Worm (Caenorhabditis elegans) whole organism, L1 larva: Measurements from ENCODE around the gene srg-64.

Experiments used
- aha-1 ChIP-seq: fragments of 150-350 bp; optimal IDR thresholded peaks from 2 replicates; lab custom pipeline; 2014; ENCODE audit warnings: missing biosample characterization, missing genetic modification characterization
- ama-1 ChIP-seq: fragments of 150-350 bp; optimal IDR thresholded peaks from 2 replicates; lab custom pipeline; 2014
- blmp-1 ChIP-seq: fragments of 150-350 bp; optimal IDR thresholded peaks from 2 replicates; lab custom pipeline; 2014; ENCODE audit warnings: missing biosample characterization, missing genetic modification characterization
- ceh-63 ChIP-seq: fragments of 200-800 bp; sonication (Bioruptor generic); optimal IDR thresholded peaks from 2 replicates; lab custom pipeline; 2018; ENCODE audit warnings: mild to moderate bottlenecking, missing genetic modification characterization, missing compliant biosample characterization
- ceh-8 ChIP-seq: fragments of 200-800 bp; sonication (Bioruptor generic); optimal IDR thresholded peaks from 2 replicates; lab custom pipeline; 2018; ENCODE audit warnings: mild to moderate bottlenecking, missing genetic modification characterization, moderate library complexity, missing compliant biosample characterization
- ceh-82 ChIP-seq, 3 experiments: fragments of 150-350 bp in 1 of 3; sonication (generic microtip) in 2 of 3; optimal IDR thresholded peaks; 2 replicates each; lab custom pipeline; 2014 to 2017; ENCODE audit warnings: missing biosample characterization in 3 of 3, missing genetic modification characterization in 3 of 3
- ces-1 ChIP-seq: fragments of 150-350 bp; optimal IDR thresholded peaks from 2 replicates; lab custom pipeline; 2014; ENCODE audit warnings: missing biosample characterization, missing genetic modification reagents, missing genetic modification characterization
- elt-2 ChIP-seq: sonication (generic microtip); optimal IDR thresholded peaks from 2 replicates; lab custom pipeline; 2016; ENCODE audit warnings: missing genetic modification characterization, mild to moderate bottlenecking, inconsistent platforms, missing compliant biosample characterization, missing genetic modification reagents
- elt-3 ChIP-seq, 6 experiments: fragments of 150-350 bp in 1 of 6; sonication (generic microtip); optimal IDR thresholded peaks; 2 replicates each; lab custom pipeline; 2017 to 2018; ENCODE audit warnings: missing biosample characterization in 6 of 6, missing genetic modification characterization in 6 of 6, inconsistent platforms in 1 of 6
- fkh-4 ChIP-seq: sonication (generic microtip); optimal IDR thresholded peaks from 2 replicates; lab custom pipeline; 2016; ENCODE audit warnings: missing compliant biosample characterization, missing genetic modification characterization, borderline replicate concordance
- lin-13 ChIP-seq: fragments of 150-350 bp; optimal IDR thresholded peaks from 2 replicates; lab custom pipeline; 2014; ENCODE audit warnings: missing biosample characterization, missing genetic modification reagents, missing genetic modification characterization
- lin-14 ChIP-seq: fragments of 200-800 bp; sonication (Bioruptor generic); optimal IDR thresholded peaks from 2 replicates; lab custom pipeline; 2018; ENCODE audit warnings: mild to moderate bottlenecking, missing genetic modification characterization, moderate library complexity, missing compliant biosample characterization
- lsy-2 ChIP-seq, 2 experiments: fragments of 150-350 bp; optimal IDR thresholded peaks; 2 replicates each; lab custom pipeline; 2014; ENCODE audit warnings: missing biosample characterization in 2 of 2, missing genetic modification characterization in 2 of 2
- mef-2 ChIP-seq: fragments of 150-350 bp; optimal IDR thresholded peaks from 2 replicates; lab custom pipeline; 2014; ENCODE audit warnings: missing biosample characterization, missing genetic modification characterization
- nhr-28 ChIP-seq: fragments of 150-350 bp; optimal IDR thresholded peaks from 2 replicates; lab custom pipeline; 2014; ENCODE audit warnings: missing biosample characterization, missing genetic modification characterization
- nhr-71 ChIP-seq: sonication (generic microtip); optimal IDR thresholded peaks from 2 replicates; lab custom pipeline; 2016; ENCODE audit warnings: mild to moderate bottlenecking, missing genetic modification characterization, moderate library complexity, missing compliant biosample characterization
- nhr-84 ChIP-seq: sonication (generic microtip); optimal IDR thresholded peaks from 2 replicates; lab custom pipeline; 2017; ENCODE audit warnings: missing biosample characterization, missing genetic modification characterization
- nhr-90 ChIP-seq: sonication (generic microtip); optimal IDR thresholded peaks from 2 replicates; lab custom pipeline; 2016; ENCODE audit warnings: mild to moderate bottlenecking, missing genetic modification characterization, missing compliant biosample characterization; ENCODE audit not compliant: poor library complexity
- pax-3 ChIP-seq: fragments of 200-800 bp; sonication (Bioruptor generic); optimal IDR thresholded peaks from 2 replicates; lab custom pipeline; 2018; ENCODE audit warnings: mild to moderate bottlenecking, missing genetic modification characterization, moderate library complexity, missing compliant biosample characterization
- pqm-1 ChIP-seq: sonication (generic microtip); optimal IDR thresholded peaks from 3 replicates; lab custom pipeline; 2017; ENCODE audit warnings: missing biosample characterization, missing genetic modification characterization
- rnt-1 ChIP-seq: sonication (generic microtip); optimal IDR thresholded peaks from 2 replicates; lab custom pipeline; 2016; ENCODE audit warnings: mild to moderate bottlenecking, missing genetic modification characterization, moderate library complexity, missing compliant biosample characterization
- snpc-4 ChIP-seq: fragments of 150-350 bp; optimal IDR thresholded peaks from 2 replicates; lab custom pipeline; 2014; ENCODE audit warnings: missing biosample characterization, missing genetic modification characterization
- snu-23 ChIP-seq: sonication (generic microtip); optimal IDR thresholded peaks from 2 replicates; lab custom pipeline; 2016; ENCODE audit warnings: missing genetic modification characterization, missing compliant biosample characterization
- sptf-1 ChIP-seq: fragments of 150-350 bp; optimal IDR thresholded peaks from 2 replicates; lab custom pipeline; 2014; ENCODE audit warnings: missing biosample characterization, missing genetic modification characterization
- swsn-7 ChIP-seq: sonication (generic microtip); optimal IDR thresholded peaks from 2 replicates; lab custom pipeline; 2016; ENCODE audit warnings: missing genetic modification characterization, missing compliant biosample characterization
- tbx-2 ChIP-seq: sonication (generic microtip); optimal IDR thresholded peaks from 2 replicates; lab custom pipeline; 2016; ENCODE audit warnings: missing genetic modification characterization, missing compliant biosample characterization
- unc-130 ChIP-seq: fragments of 150-350 bp; optimal IDR thresholded peaks from 2 replicates; lab custom pipeline; 2017; ENCODE audit warnings: missing biosample characterization, missing genetic modification characterization, inconsistent platforms
- unc-30 ChIP-seq: sonication (generic microtip); optimal IDR thresholded peaks from 2 replicates; lab custom pipeline; 2017; ENCODE audit warnings: missing biosample characterization, missing genetic modification characterization
- unc-98 ChIP-seq: fragments of 200-800 bp; sonication (Bioruptor generic); IDR thresholded peaks from 2 replicates; pipeline ENCODE4 v1.3.6; 2022; ENCODE audit warnings: missing genetic modification characterization, missing compliant biosample characterization
- vab-15 ChIP-seq: sonication (generic microtip); optimal IDR thresholded peaks from 2 replicates; lab custom pipeline; 2017; ENCODE audit warnings: missing genotype, mild to moderate bottlenecking, missing genetic modification characterization, missing compliant biosample characterization
- ztf-11 ChIP-seq, 2 experiments: sonication (generic microtip); optimal IDR thresholded peaks; 2 replicates each; lab custom pipeline; 2016 to 2017; ENCODE audit warnings: missing genetic modification characterization in 2 of 2, missing biosample characterization in 1 of 2, missing compliant biosample characterization in 1 of 2

Gene srg-64

DNA sequence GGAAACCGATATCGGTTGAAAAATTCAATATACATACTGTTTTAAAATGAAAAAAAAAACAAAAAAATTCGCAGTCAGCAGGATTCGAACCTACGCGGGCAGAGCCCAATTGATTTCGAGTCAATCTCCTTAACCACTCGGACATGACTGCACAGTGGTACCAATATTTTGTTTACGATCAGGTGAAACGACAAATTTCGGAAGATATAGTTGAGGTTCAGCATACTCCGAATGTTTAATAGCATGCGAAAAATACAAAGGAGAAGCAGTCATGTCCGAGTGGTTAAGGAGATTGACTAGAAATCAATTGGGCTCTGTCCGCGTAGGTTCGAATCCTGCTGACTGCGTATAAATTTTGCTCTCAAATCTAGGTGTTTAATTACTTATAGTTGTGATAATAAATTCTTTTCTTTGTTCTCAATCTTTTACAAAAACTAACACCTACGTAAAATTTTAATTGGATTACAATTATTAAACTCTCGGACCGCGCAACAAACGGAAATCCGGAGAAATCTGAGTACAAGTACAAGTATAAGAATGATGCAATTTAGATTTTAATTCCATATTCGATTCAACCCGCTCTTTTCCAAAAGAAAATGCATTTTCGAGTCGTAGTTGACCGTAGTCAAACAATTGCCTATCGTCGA lies 33.0 kb upstream of the srg-64 start, which contains the start of gene Y7A5A.13:
Gene Y7A5A.13 (plus strand): TSS at position 597 of the 647 bp plus-strand sequence.
- TF ChIP-seq pqm-1 (tag; lab: Kevin White, UChicago) (no peak), ceh-82 (tag; optimal IDR thresholded peaks at IDR 0.05; lab: Kevin White, UChicago) (no peak), nhr-28 (tag; lab: Kevin White, UChicago) (no peak), ztf-11 (tag; optimal IDR thresholded peaks at IDR 0.05; lab: Kevin White, UChicago) (no peak), ama-1 (lab: Kevin White, UChicago) (no peak), lin-14 (no peak), unc-30 (no peak), elt-3 (tag; optimal IDR thresholded peaks at IDR 0.05; lab: Kevin White, UChicago) (no peak), lsy-2 (tag; optimal IDR thresholded peaks at IDR 0.05; lab: Kevin White, UChicago) (no peak), tbx-2 (tag; lab: Kevin White, UChicago) (no peak)

ce11 chrX:15772674-15773073 lies 32.2 kb upstream of the srg-64 start, which contains the start of gene Y7A5A.2:
Y7A5A.2 (minus strand) TSS chrX:15772735.
- no peak for TF ChIP-seq nhr-90 (tag; lab: Kevin White, UChicago)
- TF ChIP-seq vab-15 (tag; lab: Kevin White, UChicago): no peak
- no peak for TF ChIP-seq ces-1 (GFP tag; lab: Kevin White, UChicago)
- no peak for TF ChIP-seq swsn-7 (tag; lab: Kevin White, UChicago)
- TF ChIP-seq ceh-63: no peak
- peak; percentile 1 for TF ChIP-seq snu-23 (GFP tag; lab: Kevin White, UChicago)
- no peak for TF ChIP-seq nhr-84
- no peak for TF ChIP-seq pqm-1 (tag; lab: Kevin White, UChicago)
- no peak for TF ChIP-seq pax-3 (tag; lab: Kevin White, UChicago)
- TF ChIP-seq elt-3 (tag; optimal IDR thresholded peaks at IDR 0.05; lab: Kevin White, UChicago): peak in 1 of 6 experiments; percentile 12
- TF ChIP-seq aha-1: no peak
- no peak for TF ChIP-seq ceh-8 (GFP tag; lab: Kevin White, UChicago)
- TF ChIP-seq mef-2: no peak
- TF ChIP-seq sptf-1 (tag; lab: Kevin White, UChicago): no peak
- TF ChIP-seq fkh-4 (tag; lab: Kevin White, UChicago): no peak
- peak; percentile 5 for TF ChIP-seq unc-130 (tag; lab: Kevin White, UChicago)
- TF ChIP-seq nhr-71 (tag; lab: Kevin White, UChicago): no peak
- TF ChIP-seq lin-14: peak; percentile 21
- TF ChIP-seq rnt-1 (tag; lab: Kevin White, UChicago): peak; percentile 14
- peak; percentile 87 for TF ChIP-seq blmp-1 (tag; lab: Kevin White, UChicago)
- no peak for TF ChIP-seq lin-13 (GFP tag; lab: Kevin White, UChicago)
- TF ChIP-seq, all 84 proteins: peak for 6

DNA sequence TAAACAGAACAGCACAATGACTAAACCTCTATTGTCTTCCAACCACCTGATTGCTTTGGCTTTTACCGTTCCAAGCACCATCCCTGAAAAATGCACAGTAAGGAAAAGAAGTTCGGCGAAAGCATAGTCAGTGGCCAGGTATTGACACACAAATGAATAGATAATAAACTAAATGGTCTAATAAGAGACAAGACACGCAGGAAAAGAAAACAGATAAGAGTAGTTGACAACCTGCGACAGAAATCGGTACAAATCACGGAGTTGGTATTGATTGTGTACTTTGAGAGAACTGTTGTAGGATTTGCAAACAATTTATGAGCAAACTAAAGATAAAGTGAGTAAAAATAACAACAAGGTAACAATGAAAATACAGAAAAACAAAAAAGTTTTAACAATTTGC lies 31.0 kb upstream of the srg-64 start, which contains the start of gene Y7A5A.1:
Gene Y7A5A.1 (minus strand): TSS at position 83 of the 400 bp plus-strand sequence.
- TF ChIP-seq elt-2 (tag; lab: Kevin White, UChicago) (peak; percentile 26), blmp-1 (tag; lab: Kevin White, UChicago) (peak; percentile 1), unc-98 (GFP tag; lab: Robert Waterston, UW) (no peak)

DNA sequence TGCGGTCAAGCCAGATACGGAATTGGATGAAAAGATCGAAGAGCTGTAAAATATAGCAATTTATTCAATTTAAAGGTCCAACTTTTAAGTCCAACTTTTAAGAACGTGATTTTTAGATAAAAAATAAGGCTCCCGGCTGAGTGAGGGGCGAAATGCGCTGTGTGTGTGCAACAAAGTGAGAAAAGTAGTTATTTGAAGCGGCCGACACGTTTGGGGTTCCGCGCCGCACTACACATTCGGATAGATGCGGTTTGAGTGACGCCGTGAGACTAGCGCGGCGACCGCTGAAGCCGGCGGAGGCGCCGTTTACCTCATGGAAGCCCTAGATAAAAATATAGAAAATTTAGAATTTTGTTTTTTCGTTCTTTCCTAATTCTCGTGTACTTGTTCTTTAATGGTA lies 30.4 kb upstream of the srg-64 start:
- TF ChIP-seq snpc-4 (tag; lab: Kevin White, UChicago) (peak; percentile 36), ztf-11 (tag; optimal IDR thresholded peaks at IDR 0.05; lab: Kevin White, UChicago) (no peak)

ce11 chrX:15769895-15770559 lies 29.6 kb upstream of the srg-64 start:
- TF ChIP-seq elt-2 (tag; lab: Kevin White, UChicago): peak; percentile 67
- no peak for TF ChIP-seq elt-3 (tag; optimal IDR thresholded peaks at IDR 0.05; lab: Kevin White, UChicago)
